Worm (Caenorhabditis elegans) whole organism, L4 larva: ENCODE results near the gene fbxa-196.

Experiments
- egl-27 ChIP-seq: sonication (generic microtip); optimal IDR thresholded peaks from 3 replicates; lab custom pipeline; 2017; ENCODE audit warnings: missing biosample characterization, missing genetic modification reagents, missing genetic modification characterization
- fos-1 ChIP-seq: fragments of 150-350 bp; optimal IDR thresholded peaks from 2 replicates; lab custom pipeline; 2014; ENCODE audit warnings: missing biosample characterization, missing genetic modification characterization
- gei-8 ChIP-seq: fragments of 200-800 bp; sonication (Bioruptor generic); optimal IDR thresholded peaks from 2 replicates; lab custom pipeline; 2018; ENCODE audit warnings: mild to moderate bottlenecking, missing genetic modification characterization, missing compliant biosample characterization
- hlh-30 ChIP-seq: sonication (generic microtip); optimal IDR thresholded peaks from 2 replicates; lab custom pipeline; 2017; ENCODE audit warnings: antibody characterized with exemption, mild to moderate bottlenecking, missing genetic modification characterization, missing compliant biosample characterization; ENCODE audit not compliant: insufficient read depth
- nhr-6 ChIP-seq: fragments of 150-350 bp; optimal IDR thresholded peaks from 2 replicates; lab custom pipeline; 2014; ENCODE audit warnings: missing biosample characterization, missing genetic modification characterization

- TF ChIP-seq fos-1 (tag; lab: Kevin White, UChicago) (no peak), nhr-6 (no peak), hlh-30 (tag; lab: Kevin White, UChicago) (peak; percentile 63), egl-27 (tag; lab: Kevin White, UChicago) (no peak), gei-8 (GFP tag; lab: Kevin White, UChicago) (no peak)
Observed at ce11 chrV:6461250-6461649, 12.8 kb downstream of the fbxa-196 start.
